Fruit fly (Drosophila melanogaster) whole organism, embryonic: Measurements from ENCODE around the gene bol.

Experiments used
- Antp ChIP-seq: fragments of 200-800 bp; sonication (Bioruptor generic); optimal IDR thresholded peaks from 3 replicates; lab custom pipeline; 2016; ENCODE audit warnings: missing biosample characterization, missing genetic modification characterization
- B-H1 ChIP-seq: fragments of 200-800 bp; sonication (Bioruptor generic); IDR thresholded peaks from 3 replicates; pipeline ENCODE4 v1.3.6; 2022; ENCODE audit warnings: missing biosample characterization, missing genetic modification characterization
- CG11696 ChIP-seq: fragments of 200-800 bp; sonication (Bioruptor generic); IDR thresholded peaks from 2 replicates; pipeline ENCODE4 v1.3.6; 2022; ENCODE audit warnings: missing biosample characterization, missing genetic modification characterization
- CG12299 ChIP-seq: fragments of 200-800 bp; sonication (Bioruptor generic); optimal IDR thresholded peaks from 2 replicates; lab custom pipeline; 2018; ENCODE audit warnings: missing biosample characterization, mild to moderate bottlenecking, missing genetic modification characterization
- CG12391 ChIP-seq: fragments of 200-800 bp; sonication (Bioruptor generic); optimal IDR thresholded peaks from 3 replicates; lab custom pipeline; 2018; ENCODE audit warnings: missing biosample characterization, mild to moderate bottlenecking, missing genetic modification characterization, moderate library complexity
- CG13775 ChIP-seq: fragments of 200-800 bp; sonication (Bioruptor generic); optimal IDR thresholded peaks from 3 replicates; lab custom pipeline; 2017; ENCODE audit warnings: missing biosample characterization, mild to moderate bottlenecking, missing genetic modification characterization
- CG14014 ChIP-seq: fragments of 200-800 bp; sonication (Bioruptor generic); IDR thresholded peaks from 2 replicates; pipeline ENCODE4 v1.3.6; 2022; ENCODE audit warnings: missing biosample characterization, missing genetic modification characterization
- CG1529 ChIP-seq: fragments of 200-800 bp; sonication (Bioruptor generic); optimal IDR thresholded peaks from 3 replicates; lab custom pipeline; 2018; ENCODE audit warnings: missing biosample characterization, missing genetic modification characterization
- CG17802 ChIP-seq: fragments of 200-800 bp; sonication (Bioruptor generic); optimal IDR thresholded peaks from 2 replicates; lab custom pipeline; 2018; ENCODE audit warnings: missing biosample characterization, mild to moderate bottlenecking, missing genetic modification characterization, moderate library complexity
- CG18011 ChIP-seq: fragments of 200-800 bp; sonication (Bioruptor generic); optimal IDR thresholded peaks from 2 replicates; lab custom pipeline; 2017; ENCODE audit warnings: missing biosample characterization, missing genetic modification characterization, mild to moderate bottlenecking, moderate library complexity, missing genotype
- CG1832 ChIP-seq: fragments of 200-800 bp; sonication (Bioruptor generic); optimal IDR thresholded peaks from 2 replicates; lab custom pipeline; 2017; ENCODE audit warnings: missing biosample characterization, mild to moderate bottlenecking, missing genetic modification characterization, inconsistent platforms
- CG18599 ChIP-seq: fragments of 200-800 bp; sonication (Bioruptor generic); optimal IDR thresholded peaks from 3 replicates; lab custom pipeline; 2017; ENCODE audit warnings: missing biosample characterization, missing genetic modification characterization, mild to moderate bottlenecking, moderate library complexity, missing genetic modification reagents
- CG33557 ChIP-seq: fragments of 200-800 bp; sonication (Bioruptor generic); optimal IDR thresholded peaks from 2 replicates; lab custom pipeline; 2019; ENCODE audit warnings: missing biosample characterization, mild to moderate bottlenecking, missing genetic modification characterization, moderate library complexity
- CG6254 ChIP-seq: fragments of 200-800 bp; sonication (Bioruptor generic); optimal IDR thresholded peaks from 3 replicates; lab custom pipeline; 2017; ENCODE audit warnings: mild to moderate bottlenecking, missing biosample characterization, missing genetic modification reagents, missing genetic modification characterization
- CG6683 ChIP-seq: fragments of 200-800 bp; sonication (Bioruptor generic); optimal IDR thresholded peaks from 2 replicates; lab custom pipeline; 2017; ENCODE audit warnings: missing biosample characterization, mild to moderate bottlenecking, missing genetic modification characterization, missing genetic modification reagents
- CG8944 ChIP-seq: fragments of 200-800 bp; sonication (Bioruptor generic); optimal IDR thresholded peaks from 3 replicates; lab custom pipeline; 2016; ENCODE audit warnings: missing biosample characterization, missing genetic modification characterization
- CG9609 ChIP-seq: fragments of 200-800 bp; sonication (Bioruptor generic); optimal IDR thresholded peaks from 3 replicates; lab custom pipeline; 2016; ENCODE audit warnings: missing biosample characterization, missing genetic modification characterization
- CG9727 ChIP-seq: fragments of 200-800 bp; sonication (Bioruptor generic); optimal IDR thresholded peaks from 3 replicates; lab custom pipeline; 2017; ENCODE audit warnings: missing biosample characterization, mild to moderate bottlenecking, missing genetic modification characterization
- GATAe ChIP-seq: fragments of 200-800 bp; sonication (Bioruptor generic); conservative IDR thresholded peaks from 2 replicates; pipeline ENCODE4 v1.3.6; 2022; ENCODE audit warnings: missing biosample characterization, missing genetic modification characterization
- HLH54F ChIP-seq: fragments of 200-800 bp; sonication (Bioruptor generic); optimal IDR thresholded peaks from 3 replicates; lab custom pipeline; 2016; ENCODE audit warnings: missing biosample characterization, missing genetic modification characterization
- HmgD ChIP-seq: fragments of 200-800 bp; sonication (Bioruptor generic); optimal IDR thresholded peaks from 3 replicates; lab custom pipeline; 2016; ENCODE audit warnings: missing biosample characterization, missing genetic modification characterization
- Lpt ChIP-seq: fragments of >200 bp; optimal IDR thresholded peaks from 2 replicates; lab custom pipeline; 2018; ENCODE audit warnings: missing biosample characterization, missing genetic modification characterization
- Med ChIP-seq: fragments of 200-800 bp; sonication (Bioruptor generic); peaks from one replicate; lab custom pipeline; 2016; ENCODE audit warnings: missing biosample characterization, missing genetic modification characterization, mild to moderate bottlenecking, inconsistent platforms, moderate library complexity
- NfI ChIP-seq: fragments of 200-800 bp; sonication (Bioruptor generic); optimal IDR thresholded peaks from 3 replicates; lab custom pipeline; 2018; ENCODE audit warnings: missing biosample characterization, mild to moderate bottlenecking, missing genetic modification characterization, moderate library complexity
- Opbp ChIP-seq: fragments of 200-800 bp; sonication (Bioruptor generic); IDR thresholded peaks from 3 replicates; pipeline ENCODE4 v1.3.6; 2022; ENCODE audit warnings: missing biosample characterization, missing genetic modification characterization; ENCODE audit not compliant: partially characterized antibody
- PHDP ChIP-seq: fragments of 200-800 bp; sonication (Bioruptor generic); optimal IDR thresholded peaks from 3 replicates; lab custom pipeline; 2018; ENCODE audit warnings: missing biosample characterization, mild to moderate bottlenecking, missing genetic modification characterization, moderate library complexity
- Poxn ChIP-seq: fragments of 200-800 bp; sonication (Bioruptor generic); IDR thresholded peaks from 2 replicates; pipeline ENCODE4 v1.3.6; 2022; ENCODE audit warnings: missing biosample characterization, missing genetic modification characterization
- Ravus ChIP-seq: fragments of 200-800 bp; sonication (Bioruptor generic); IDR thresholded peaks from 2 replicates; pipeline ENCODE4 v1.3.6; 2022; ENCODE audit warnings: missing biosample characterization, missing genetic modification characterization
- Rx ChIP-seq: fragments of 200-800 bp; sonication (Bioruptor generic); IDR thresholded peaks from 2 replicates; pipeline ENCODE4 v1.3.6; 2022; ENCODE audit warnings: missing biosample characterization, missing genetic modification characterization
- Scr ChIP-seq: fragments of 200-800 bp; sonication (Bioruptor generic); IDR thresholded peaks from 2 replicates; pipeline ENCODE4 v1.3.6; 2022; ENCODE audit warnings: missing biosample characterization, missing genetic modification characterization; ENCODE audit not compliant: partially characterized antibody
- Trl ChIP-seq, 3 experiments: fragments of >200 bp in 2 of 3; fragments of 200-800 bp in 1 of 3; sonication (Bioruptor generic) in 1 of 3; optimal IDR thresholded peaks; 2 replicates in 1 of 3; 3 replicates in 2 of 3; lab custom pipeline; 2016 to 2017; ENCODE audit warnings: missing biosample characterization in 1 of 3, missing genetic modification characterization in 1 of 3
- Vsx1 ChIP-seq: fragments of 200-800 bp; sonication (Bioruptor generic); optimal IDR thresholded peaks from 2 replicates; lab custom pipeline; 2017; ENCODE audit warnings: missing biosample characterization, mild to moderate bottlenecking, missing genetic modification characterization, missing genetic modification reagents
- ab ChIP-seq: fragments of 200-800 bp; sonication (Bioruptor generic); optimal IDR thresholded peaks from 2 replicates; lab custom pipeline; 2016; ENCODE audit warnings: missing biosample characterization, missing genetic modification characterization
- al ChIP-seq: fragments of 200-800 bp; sonication (Bioruptor generic); IDR thresholded peaks from 2 replicates; pipeline ENCODE4 v1.3.6; 2022; ENCODE audit warnings: missing biosample characterization, missing genetic modification characterization
- az2 ChIP-seq: fragments of 200-800 bp; sonication (Bioruptor generic); optimal IDR thresholded peaks from 3 replicates; lab custom pipeline; 2016; ENCODE audit warnings: missing biosample characterization, missing genetic modification characterization
- da ChIP-seq: fragments of 200-800 bp; sonication (Bioruptor generic); optimal IDR thresholded peaks from 2 replicates; lab custom pipeline; 2016; ENCODE audit warnings: missing biosample characterization, missing genetic modification characterization
- danr ChIP-seq: fragments of 200-800 bp; sonication (Bioruptor generic); IDR thresholded peaks from 2 replicates; pipeline ENCODE4 v1.3.6; 2022; ENCODE audit warnings: missing biosample characterization, missing genetic modification characterization
- en ChIP-seq: fragments of 200-800 bp; sonication (Bioruptor generic); optimal IDR thresholded peaks from 2 replicates; lab custom pipeline; 2016; ENCODE audit warnings: missing biosample characterization, missing genetic modification characterization
- gcm2 ChIP-seq: fragments of 200-800 bp; sonication (Bioruptor generic); optimal IDR thresholded peaks from 2 replicates; lab custom pipeline; 2016; ENCODE audit warnings: missing biosample characterization, missing genetic modification characterization
- hkb ChIP-seq, 2 experiments: fragments of 200-800 bp in 1 of 2; fragments of >200 bp in 1 of 2; sonication (Bioruptor generic) in 1 of 2; IDR thresholded peaks in 1 of 2; optimal IDR thresholded peaks in 1 of 2; 2 replicates each; pipeline versions ENCODE4 v1.3.6 to Lab custom; 2017 to 2022; ENCODE audit warnings: missing biosample characterization in 1 of 2, missing genetic modification characterization in 1 of 2
- nom ChIP-seq: fragments of 200-800 bp; sonication (Bioruptor generic); optimal IDR thresholded peaks from 2 replicates; lab custom pipeline; 2017; ENCODE audit warnings: missing biosample characterization, missing genetic modification characterization, mild to moderate bottlenecking, moderate library complexity, missing genetic modification reagents
- sens-2 ChIP-seq: fragments of 200-800 bp; sonication (Bioruptor generic); IDR thresholded peaks from 2 replicates; pipeline ENCODE4 v1.3.6; 2022; ENCODE audit warnings: missing biosample characterization, missing genetic modification characterization
- sima ChIP-seq: fragments of 200-800 bp; sonication (Bioruptor generic); optimal IDR thresholded peaks from 2 replicates; lab custom pipeline; 2016; ENCODE audit warnings: missing biosample characterization, missing genetic modification characterization
- slbo ChIP-seq: fragments of 200-800 bp; sonication (Bioruptor generic); IDR thresholded peaks from 2 replicates; pipeline ENCODE4 v1.3.6; 2022; ENCODE audit warnings: missing biosample characterization, missing genetic modification characterization
- sr ChIP-seq: fragments of 200-800 bp; sonication (Bioruptor generic); IDR thresholded peaks from 3 replicates; pipeline ENCODE4 v1.3.6; 2022; ENCODE audit warnings: missing biosample characterization, missing genetic modification characterization
- stwl ChIP-seq: fragments of 200-800 bp; sonication (Bioruptor generic); optimal IDR thresholded peaks from 3 replicates; lab custom pipeline; 2018; ENCODE audit warnings: missing biosample characterization, mild to moderate bottlenecking, missing genetic modification characterization, moderate library complexity
- tgo ChIP-seq: fragments of 200-800 bp; sonication (Bioruptor generic); IDR thresholded peaks from 3 replicates; pipeline ENCODE4 v1.3.6; 2022; ENCODE audit warnings: missing biosample characterization, missing genetic modification characterization
- zen ChIP-seq: fragments of 200-800 bp; sonication (Bioruptor generic); optimal IDR thresholded peaks from 3 replicates; lab custom pipeline; 2018; ENCODE audit warnings: missing biosample characterization, mild to moderate bottlenecking, missing genetic modification characterization, moderate library complexity

The bol gene

dm6 chr3L:9127690-9128458 is 6.3 kb downstream of the bol start (continued):
- TF ChIP-seq CG12391 (tag; lab: Kevin White, UChicago) (peak; percentile 44), Antp (GFP tag; lab: Kevin White, UChicago) (peak; percentile 62), Poxn (GFP tag; lab: Robert Waterston, UW) (no peak), CG12299 (tag; lab: Kevin White, UChicago) (peak; percentile 9), Scr (GFP tag; lab: Robert Waterston, UW) (no peak), CG33557 (GFP tag; lab: Kevin White, UChicago) (no peak), NfI (GFP tag; lab: Kevin White, UChicago) (peak; percentile 65), Lpt (no peak), danr (GFP tag; lab: Robert Waterston, UW) (no peak), Ravus (GFP tag; lab: Robert Waterston, UW) (no peak), B-H1 (GFP tag; lab: Robert Waterston, UW) (no peak), HmgD (GFP tag; lab: Kevin White, UChicago) (no peak), nom (GFP tag; lab: Kevin White, UChicago) (no peak), sr (GFP tag; lab: Robert Waterston, UW) (0 out of 3 replicates have a peak, but pooled peaks have one; percentile 25), CG13775 (GFP tag; lab: Kevin White, UChicago) (peak; percentile 43), Vsx1 (GFP tag; lab: Kevin White, UChicago) (no peak), sens-2 (no peak), Trl (optimal IDR thresholded peaks at IDR 0.05; lab: Kevin White, UChicago) (peak; percentile 90 to 92), Trl (GFP tag; optimal IDR thresholded peaks at IDR 0.05; lab: Kevin White, UChicago) (peak; percentile 18), gcm2 (GFP tag; lab: Kevin White, UChicago) (no peak), slbo (GFP tag; lab: Robert Waterston, UW) (peak; percentile 62), Med (GFP tag; lab: Kevin White, UChicago) (peak; percentile 88), da (peak; percentile 26), HLH54F (GFP tag; lab: Kevin White, UChicago) (peak; percentile 65), stwl (tag; lab: Kevin White, UChicago) (no peak), CG17802 (tag; lab: Kevin White, UChicago) (no peak), tgo (peak; percentile 60), ab (GFP tag; lab: Kevin White, UChicago) (no peak), hkb (optimal IDR thresholded peaks at IDR 0.05; lab: Kevin White, UChicago) (no peak), hkb (GFP tag; IDR thresholded peaks at IDR 0.05; lab: Robert Waterston, UW) (0 out of 2 replicates have a peak, but pooled peaks have one; percentile 21), en (GFP tag; lab: Kevin White, UChicago) (peak; percentile 28), PHDP (tag; lab: Kevin White, UChicago) (peak; percentile 27), CG9727 (peak; percentile 63), CG14014 (GFP tag; lab: Robert Waterston, UW) (peak; percentile 52; the same call in 1 of the 2 replicates), zen (tag; lab: Kevin White, UChicago) (no peak), CG6254 (GFP tag; lab: Kevin White, UChicago) (no peak), az2 (GFP tag; lab: Kevin White, UChicago) (peak; percentile 21), Rx (GFP tag; lab: Robert Waterston, UW) (no peak; the same call in 1 of the 2 replicates), CG18599 (GFP tag; lab: Kevin White, UChicago) (peak; percentile 77), CG9609 (GFP tag; lab: Kevin White, UChicago) (peak; percentile 20), CG11696 (GFP tag; lab: Robert Waterston, UW) (no peak), GATAe (GFP tag; lab: Robert Waterston, UW) (no peak), sima (no peak), CG1832 (GFP tag; lab: Kevin White, UChicago) (peak; percentile 58), CG6683 (GFP tag; lab: Kevin White, UChicago) (no peak), Opbp (no peak), CG8944 (GFP tag; lab: Kevin White, UChicago) (peak; percentile 39), CG18011 (no peak), CG1529 (no peak), al (GFP tag; lab: Robert Waterston, UW) (peak; percentile 37; the same call in 1 of the 2 replicates)
